Fruit fly (Drosophila melanogaster) whole organism, embryonic: Measurements from ENCODE around the gene CG34348.

Experiments used
- Antp ChIP-seq: fragments of 200-800 bp; sonication (Bioruptor generic); optimal IDR thresholded peaks from 3 replicates; lab custom pipeline; 2016; ENCODE audit warnings: missing biosample characterization, missing genetic modification characterization
- CG12219 ChIP-seq: fragments of 200-800 bp; sonication (Bioruptor generic); optimal IDR thresholded peaks from 3 replicates; lab custom pipeline; 2018; ENCODE audit warnings: missing biosample characterization, mild to moderate bottlenecking, missing genetic modification characterization
- CG12942 ChIP-seq: fragments of 200-800 bp; sonication (Bioruptor generic); optimal IDR thresholded peaks from 3 replicates; lab custom pipeline; 2016; ENCODE audit warnings: missing biosample characterization, missing genetic modification characterization
- CG13123 ChIP-seq: fragments of 200-800 bp; sonication (Bioruptor generic); optimal IDR thresholded peaks from 2 replicates; lab custom pipeline; 2016; ENCODE audit warnings: missing biosample characterization, missing genetic modification characterization
- CG13775 ChIP-seq: fragments of 200-800 bp; sonication (Bioruptor generic); optimal IDR thresholded peaks from 3 replicates; lab custom pipeline; 2017; ENCODE audit warnings: missing biosample characterization, mild to moderate bottlenecking, missing genetic modification characterization
- CG14667 ChIP-seq: fragments of 200-800 bp; sonication (Bioruptor generic); IDR thresholded peaks from 2 replicates; pipeline ENCODE4 v1.3.6; 2022; ENCODE audit warnings: missing biosample characterization, missing genetic modification characterization
- CG1603 ChIP-seq: fragments of 200-800 bp; sonication (Bioruptor generic); optimal IDR thresholded peaks from 2 replicates; lab custom pipeline; 2019; ENCODE audit warnings: missing biosample characterization, mild to moderate bottlenecking, missing genetic modification characterization, moderate library complexity
- CG16813 ChIP-seq: fragments of 200-800 bp; sonication (Bioruptor generic); IDR thresholded peaks from 3 replicates; pipeline ENCODE4 v1.3.6; 2022; ENCODE audit warnings: missing biosample characterization, missing genetic modification characterization; ENCODE audit not compliant: partially characterized antibody
- CG17361 ChIP-seq: fragments of 200-800 bp; sonication (Bioruptor generic); IDR thresholded peaks from 3 replicates; pipeline ENCODE4 v1.3.6; 2022; ENCODE audit warnings: missing biosample characterization, missing genetic modification characterization
- CG2678 ChIP-seq: fragments of 200-800 bp; sonication (Bioruptor generic); optimal IDR thresholded peaks from 3 replicates; lab custom pipeline; 2019; ENCODE audit warnings: missing biosample characterization, mild to moderate bottlenecking, missing genetic modification characterization, moderate library complexity
- CG2875 ChIP-seq: fragments of 200-800 bp; sonication (Bioruptor generic); optimal IDR thresholded peaks from 2 replicates; lab custom pipeline; 2017; ENCODE audit warnings: missing biosample characterization, mild to moderate bottlenecking, missing genetic modification characterization, missing genetic modification reagents
- CG2889 ChIP-seq: fragments of 200-800 bp; sonication (Bioruptor generic); IDR thresholded peaks from 3 replicates; pipeline ENCODE4 v1.3.6; 2022; ENCODE audit warnings: missing biosample characterization, missing genetic modification characterization
- CG33213 ChIP-seq: fragments of 200-800 bp; sonication (Bioruptor generic); optimal IDR thresholded peaks from 3 replicates; lab custom pipeline; 2016; ENCODE audit warnings: missing biosample characterization, missing genetic modification characterization
- CG34376 ChIP-seq: fragments of 200-800 bp; sonication (Bioruptor generic); optimal IDR thresholded peaks from 2 replicates; lab custom pipeline; 2018; ENCODE audit warnings: missing biosample characterization, mild to moderate bottlenecking, missing genetic modification characterization
- CG4328 ChIP-seq: fragments of 200-800 bp; sonication (Bioruptor generic); optimal IDR thresholded peaks from 3 replicates; lab custom pipeline; 2017; ENCODE audit warnings: missing biosample characterization, missing genetic modification reagents, missing genetic modification characterization
- CG6813 ChIP-seq: fragments of 200-800 bp; sonication (Bioruptor generic); optimal IDR thresholded peaks from 2 replicates; lab custom pipeline; 2017; ENCODE audit warnings: missing biosample characterization, missing genetic modification characterization, mild to moderate bottlenecking, moderate library complexity, missing genetic modification reagents
- CG7271 ChIP-seq: fragments of 200-800 bp; sonication (Bioruptor generic); optimal IDR thresholded peaks from 2 replicates; lab custom pipeline; 2018; ENCODE audit warnings: missing biosample characterization, mild to moderate bottlenecking, missing genetic modification characterization, moderate library complexity
- CG7786 ChIP-seq: fragments of 200-800 bp; sonication (Bioruptor generic); optimal IDR thresholded peaks from 2 replicates; lab custom pipeline; 2016; ENCODE audit warnings: missing biosample characterization, missing genetic modification characterization
- CG7928 ChIP-seq: fragments of 200-800 bp; sonication (Bioruptor generic); optimal IDR thresholded peaks from 2 replicates; lab custom pipeline; 2017; ENCODE audit warnings: missing biosample characterization, mild to moderate bottlenecking, missing genetic modification characterization
- CG7963 ChIP-seq: fragments of 200-800 bp; sonication (Bioruptor generic); IDR thresholded peaks from 3 replicates; pipeline ENCODE4 v1.3.6; 2022; ENCODE audit warnings: missing biosample characterization, missing genetic modification characterization; ENCODE audit not compliant: partially characterized antibody
- D19B ChIP-seq: fragments of 200-800 bp; sonication (Bioruptor generic); optimal IDR thresholded peaks from 2 replicates; lab custom pipeline; 2017; ENCODE audit warnings: missing biosample characterization, mild to moderate bottlenecking, missing genetic modification characterization
- Dfd ChIP-seq, 2 experiments: fragments of >200 bp; optimal IDR thresholded peaks; 2 replicates each; lab custom pipeline; 2017; ENCODE audit warnings: missing biosample characterization in 2 of 2, missing genetic modification characterization in 2 of 2
- Dip3 ChIP-seq: fragments of 200-800 bp; sonication (Bioruptor generic); optimal IDR thresholded peaks from 3 replicates; lab custom pipeline; 2016; ENCODE audit warnings: missing biosample characterization, missing genetic modification characterization
- Drgx ChIP-seq: fragments of 200-800 bp; sonication (Bioruptor generic); IDR thresholded peaks from 2 replicates; pipeline ENCODE4 v1.3.6; 2022; ENCODE audit warnings: missing biosample characterization, missing genetic modification characterization
- HHEX ChIP-seq: fragments of 200-800 bp; sonication (Bioruptor generic); optimal IDR thresholded peaks from 3 replicates; lab custom pipeline; 2017; ENCODE audit warnings: missing biosample characterization, mild to moderate bottlenecking, missing genetic modification characterization, missing genetic modification reagents
- Hr51 ChIP-seq, 2 experiments: fragments of 200-800 bp; sonication (Bioruptor generic); optimal IDR thresholded peaks; 2 replicates in 1 of 2; 3 replicates in 1 of 2; lab custom pipeline; 2016 to 2018; ENCODE audit warnings: missing biosample characterization in 2 of 2, missing genetic modification characterization in 2 of 2, mild to moderate bottlenecking in 1 of 2, moderate library complexity in 1 of 2
- Lhr ChIP-seq: fragments of 200-800 bp; sonication (Bioruptor generic); optimal IDR thresholded peaks from 3 replicates; lab custom pipeline; 2017; ENCODE audit warnings: mild to moderate bottlenecking, missing biosample characterization, missing genetic modification reagents, missing genetic modification characterization
- Max ChIP-seq: fragments of 200-800 bp; sonication (Bioruptor generic); optimal IDR thresholded peaks from 2 replicates; lab custom pipeline; 2016; ENCODE audit warnings: missing biosample characterization, mild to moderate bottlenecking, missing genetic modification characterization
- Mes4 ChIP-seq: fragments of 200-800 bp; sonication (Bioruptor generic); optimal IDR thresholded peaks from 2 replicates; lab custom pipeline; 2016; ENCODE audit warnings: missing biosample characterization, missing genetic modification characterization
- Nf-YC ChIP-seq: fragments of 200-800 bp; optimal IDR thresholded peaks from 3 replicates; lab custom pipeline; 2019; ENCODE audit warnings: missing biosample characterization, mild to moderate bottlenecking, missing genetic modification characterization, moderate library complexity
- Spps ChIP-seq: fragments of 200-800 bp; sonication (Bioruptor generic); optimal IDR thresholded peaks from 2 replicates; lab custom pipeline; 2018; ENCODE audit warnings: missing biosample characterization, mild to moderate bottlenecking, missing genetic modification characterization
- ac ChIP-seq: fragments of 200-800 bp; sonication (Bioruptor generic); optimal IDR thresholded peaks from 3 replicates; lab custom pipeline; 2017; ENCODE audit warnings: missing biosample characterization, mild to moderate bottlenecking, missing genetic modification characterization
- ci ChIP-seq: fragments of 200-800 bp; sonication (Bioruptor generic); IDR thresholded peaks from 3 replicates; pipeline ENCODE4 v1.3.6; 2022; ENCODE audit warnings: missing biosample characterization, missing genetic modification characterization
- da ChIP-seq: fragments of 200-800 bp; sonication (Bioruptor generic); optimal IDR thresholded peaks from 2 replicates; lab custom pipeline; 2016; ENCODE audit warnings: missing biosample characterization, missing genetic modification characterization
- dan ChIP-seq: fragments of 200-800 bp; sonication (Bioruptor generic); IDR thresholded peaks from 2 replicates; pipeline ENCODE4 v1.3.6; 2022; ENCODE audit warnings: missing biosample characterization, missing genetic modification characterization
- dmrt99B ChIP-seq: fragments of 200-800 bp; sonication (Bioruptor generic); optimal IDR thresholded peaks from 2 replicates; lab custom pipeline; 2018; ENCODE audit warnings: missing biosample characterization, mild to moderate bottlenecking, missing genetic modification characterization, moderate library complexity
- ftz-f1 ChIP-seq: fragments of 200-800 bp; sonication (Bioruptor generic); optimal IDR thresholded peaks from 2 replicates; lab custom pipeline; 2016; ENCODE audit warnings: missing biosample characterization, missing genetic modification characterization
- gsb ChIP-seq: fragments of 200-800 bp; sonication (Bioruptor generic); IDR thresholded peaks from 2 replicates; pipeline ENCODE4 v1.3.6; 2022; ENCODE audit warnings: missing biosample characterization, missing genetic modification characterization
- kah ChIP-seq: fragments of 200-800 bp; sonication (Bioruptor generic); optimal IDR thresholded peaks from 2 replicates; lab custom pipeline; 2018; ENCODE audit warnings: missing biosample characterization, mild to moderate bottlenecking, missing genetic modification characterization
- lola ChIP-seq, 3 experiments: fragments of >200 bp in 2 of 3; fragments of 200-800 bp in 1 of 3; sonication (Bioruptor generic) in 1 of 3; optimal IDR thresholded peaks; 2 replicates each; lab custom pipeline; 2017 to 2019; ENCODE audit warnings: missing biosample characterization in 3 of 3, missing genetic modification characterization in 3 of 3, mild to moderate bottlenecking in 1 of 3, moderate library complexity in 1 of 3
- lov ChIP-seq, 2 experiments: fragments of 200-800 bp in 1 of 2; fragments of >200 bp in 1 of 2; sonication (Bioruptor generic) in 1 of 2; IDR thresholded peaks in 1 of 2; optimal IDR thresholded peaks in 1 of 2; 2 replicates in 1 of 2; 3 replicates in 1 of 2; pipeline versions ENCODE4 v1.3.6 to Lab custom; 2017 to 2022; ENCODE audit warnings: missing biosample characterization in 1 of 2, missing genetic modification characterization in 1 of 2
- sima ChIP-seq: fragments of 200-800 bp; sonication (Bioruptor generic); optimal IDR thresholded peaks from 2 replicates; lab custom pipeline; 2016; ENCODE audit warnings: missing biosample characterization, missing genetic modification characterization
- tap ChIP-seq: fragments of 200-800 bp; optimal IDR thresholded peaks from 3 replicates; lab custom pipeline; 2019; ENCODE audit warnings: missing biosample characterization, mild to moderate bottlenecking, missing genetic modification characterization, moderate library complexity
- tx ChIP-seq: fragments of 200-800 bp; sonication (Bioruptor generic); optimal IDR thresholded peaks from 2 replicates; lab custom pipeline; 2016; ENCODE audit warnings: missing biosample characterization, missing genetic modification characterization
- unpg ChIP-seq: fragments of 200-800 bp; sonication (Bioruptor generic); optimal IDR thresholded peaks from 3 replicates; lab custom pipeline; 2018; ENCODE audit warnings: missing biosample characterization, mild to moderate bottlenecking, missing genetic modification characterization, moderate library complexity
- vvl ChIP-seq: fragments of 200-800 bp; sonication (Bioruptor generic); IDR thresholded peaks from 2 replicates; pipeline ENCODE4 v1.3.6; 2022; ENCODE audit warnings: missing biosample characterization, missing genetic modification characterization

Gene CG34348

DNA sequence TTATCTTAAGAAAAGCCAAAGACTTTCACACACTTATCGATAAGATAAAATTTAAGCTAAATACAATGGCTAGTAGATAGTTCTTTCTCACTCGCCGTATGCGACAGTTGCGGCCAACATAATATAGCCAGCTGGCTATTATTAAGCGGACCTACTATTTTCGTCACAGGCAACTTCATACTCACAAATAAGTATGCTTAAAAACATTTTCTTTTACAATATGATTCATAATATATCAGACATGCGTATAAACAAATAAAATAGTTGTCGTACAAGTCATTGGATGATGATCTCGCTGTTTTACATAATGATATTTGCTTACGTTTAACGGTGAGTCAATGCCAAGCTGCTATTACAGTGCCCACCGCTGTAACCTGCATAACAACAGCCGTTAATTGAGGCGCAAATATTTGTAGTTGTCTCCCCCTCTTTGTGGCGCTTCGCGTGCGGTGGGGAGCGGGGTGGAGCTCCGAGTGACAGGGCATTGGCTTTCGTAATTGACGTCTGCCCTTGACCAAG, 13.4 kb upstream of the CG34348 start (continued):
- peak; percentile 52 for TF ChIP-seq Dip3 (GFP tag; lab: Kevin White, UChicago)

DNA sequence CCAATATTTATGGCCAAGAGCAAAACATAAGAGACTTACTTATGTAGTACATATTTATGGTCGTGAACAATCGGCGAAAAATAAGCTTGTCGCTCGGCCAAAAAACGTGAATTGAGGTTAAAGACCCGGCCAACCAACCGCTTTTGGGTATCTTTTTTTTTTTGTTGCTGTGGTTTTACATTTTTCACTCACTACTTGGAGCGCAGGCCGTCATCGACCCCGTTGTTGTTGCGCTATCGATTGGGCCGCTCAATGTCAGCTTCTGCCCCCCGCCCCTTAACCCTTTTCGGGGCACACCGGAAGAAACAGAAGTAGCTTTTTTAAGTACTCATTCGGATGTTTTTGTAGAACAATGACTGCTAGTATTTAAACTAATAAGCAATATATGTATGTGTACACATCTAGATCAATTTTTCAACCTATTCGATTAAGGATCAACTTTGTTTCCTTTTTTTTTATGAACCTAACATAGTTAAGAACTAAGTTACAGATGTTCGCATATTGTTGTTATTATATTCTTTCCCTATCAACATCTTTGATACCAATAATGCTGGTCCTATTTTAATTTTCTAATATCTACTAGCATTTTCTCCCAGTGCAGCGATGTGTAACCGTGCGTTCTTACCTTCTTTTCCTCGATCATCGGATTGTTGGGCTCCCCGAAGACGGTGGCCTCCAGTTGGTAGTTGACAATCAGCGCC, 1.5 kb upstream of the CG34348 start:
- peak; percentile 42 for TF ChIP-seq dmrt99B (tag; lab: Kevin White, UChicago)
- TF ChIP-seq CG7271 (tag; lab: Kevin White, UChicago) = no peak
- peak; percentile 36; the same call in 1 of the 2 replicates for TF ChIP-seq CG14667
- peak in 1 of 3 experiments; percentile 76 for TF ChIP-seq lola (GFP tag; optimal IDR thresholded peaks at IDR 0.05; lab: Kevin White, UChicago)
- peak; percentile 61; the same call in 1 of the 2 replicates for TF ChIP-seq gsb (GFP tag; lab: Robert Waterston, UW)
- TF ChIP-seq Hr51 (GFP tag; optimal IDR thresholded peaks at IDR 0.05; lab: Kevin White, UChicago) = peak in 1 of 2 experiments; percentile 85
- no peak for TF ChIP-seq Dfd (GFP tag; optimal IDR thresholded peaks at IDR 0.05; lab: Kevin White, UChicago)
- peak; percentile 13 for TF ChIP-seq kah (GFP tag; lab: Kevin White, UChicago)
- TF ChIP-seq ac (GFP tag; lab: Kevin White, UChicago) = no peak
- TF ChIP-seq CG13775 (GFP tag; lab: Kevin White, UChicago) = peak; percentile 70
- TF ChIP-seq CG7928 = no peak
- TF ChIP-seq Max (GFP tag; lab: Kevin White, UChicago) = peak; percentile 66
- no peak for TF ChIP-seq Lhr (GFP tag; lab: Kevin White, UChicago)
- TF ChIP-seq Spps = no peak
- no peak for TF ChIP-seq CG2678 (tag; lab: Kevin White, UChicago)
- no peak for TF ChIP-seq Nf-YC
- TF ChIP-seq ci (GFP tag; lab: Robert Waterston, UW) = no peak
- TF ChIP-seq CG17361 (GFP tag; lab: Robert Waterston, UW) = no peak; the same call in none of the 3 replicates
- TF ChIP-seq vvl (GFP tag; lab: Robert Waterston, UW) = peak; percentile 54
- peak; percentile 60 for TF ChIP-seq CG2875 (GFP tag; lab: Kevin White, UChicago)
- peak; percentile 26; the same call in 1 of the 2 replicates for TF ChIP-seq Drgx
- peak; percentile 43 for TF ChIP-seq ftz-f1 (GFP tag; lab: Kevin White, UChicago)
- TF ChIP-seq CG7786 (GFP tag; lab: Kevin White, UChicago) = peak; percentile 73
- no peak for TF ChIP-seq CG7963 (GFP tag; lab: Robert Waterston, UW)
- peak; percentile 71 for TF ChIP-seq HHEX
- peak; percentile 68 for TF ChIP-seq Antp
- TF ChIP-seq unpg (GFP tag; lab: Kevin White, UChicago) = no peak
- 0 out of 3 replicates have a peak, but pooled peaks have one; percentile 20 for TF ChIP-seq CG2889 (GFP tag; lab: Robert Waterston, UW)
- peak; percentile 33 for TF ChIP-seq sima
- TF ChIP-seq tx = peak; percentile 59
- TF ChIP-seq CG13123 (GFP tag; lab: Kevin White, UChicago) = peak; percentile 8
- TF ChIP-seq CG1603 (tag; lab: Kevin White, UChicago) = no peak
- no peak for TF ChIP-seq tap (tag; lab: Kevin White, UChicago)
- no peak for TF ChIP-seq CG12219 (GFP tag; lab: Kevin White, UChicago)
- TF ChIP-seq lov (optimal IDR thresholded peaks at IDR 0.05; lab: Kevin White, UChicago) = no peak
- TF ChIP-seq lov (GFP tag; IDR thresholded peaks at IDR 0.05; lab: Robert Waterston, UW) = no peak
- no peak for TF ChIP-seq dan (GFP tag; lab: Robert Waterston, UW)
- peak; percentile 66 for TF ChIP-seq CG6813 (GFP tag; lab: Kevin White, UChicago)
- peak; percentile 17 for TF ChIP-seq CG34376 (GFP tag; lab: Kevin White, UChicago)
- TF ChIP-seq CG12942 (GFP tag; lab: Kevin White, UChicago) = peak; percentile 52
- TF ChIP-seq D19B (GFP tag; lab: Kevin White, UChicago) = no peak
- TF ChIP-seq CG4328 (GFP tag; lab: Kevin White, UChicago) = peak; percentile 65
- TF ChIP-seq da = no peak
- TF ChIP-seq CG33213 = peak; percentile 47
- TF ChIP-seq CG16813 (GFP tag; lab: Robert Waterston, UW) = no peak
- peak; percentile 70 for TF ChIP-seq Mes4 (GFP tag; lab: Kevin White, UChicago)
